Fruit fly (Drosophila melanogaster) whole organism, embryonic: ENCODE results near the gene CG11771.

Experiments used
- Ada2b ChIP-seq: fragments of 200-800 bp; sonication (Bioruptor generic); IDR thresholded peaks from 2 replicates; pipeline ENCODE4 v1.3.6; 2022; ENCODE audit warnings: missing biosample characterization, missing genetic modification characterization
- B-H1 ChIP-seq: fragments of 200-800 bp; sonication (Bioruptor generic); IDR thresholded peaks from 3 replicates; pipeline ENCODE4 v1.3.6; 2022; ENCODE audit warnings: missing biosample characterization, missing genetic modification characterization
- B-H2 ChIP-seq: fragments of 200-800 bp; sonication (Bioruptor generic); optimal IDR thresholded peaks from 2 replicates; lab custom pipeline; 2018; ENCODE audit warnings: missing biosample characterization, mild to moderate bottlenecking, missing genetic modification characterization
- CG10147 ChIP-seq: fragments of 200-800 bp; sonication (Bioruptor generic); optimal IDR thresholded peaks from 2 replicates; lab custom pipeline; 2019; ENCODE audit warnings: missing biosample characterization, mild to moderate bottlenecking, missing genetic modification characterization, moderate library complexity
- CG10209 ChIP-seq: fragments of 200-800 bp; sonication (Bioruptor generic); optimal IDR thresholded peaks from 3 replicates; lab custom pipeline; 2017; ENCODE audit warnings: missing biosample characterization, mild to moderate bottlenecking, missing genetic modification characterization, missing genetic modification reagents
- CG11247 ChIP-seq: fragments of 200-800 bp; sonication (Bioruptor generic); IDR thresholded peaks from 2 replicates; pipeline ENCODE4 v1.3.6; 2022; ENCODE audit warnings: missing biosample characterization, missing genetic modification characterization
- CG11695 ChIP-seq: fragments of 200-800 bp; sonication (Bioruptor generic); IDR thresholded peaks from 3 replicates; pipeline ENCODE4 v1.3.6; 2022; ENCODE audit warnings: missing biosample characterization, missing genetic modification characterization
- CG14710 ChIP-seq: fragments of 200-800 bp; sonication (Bioruptor generic); optimal IDR thresholded peaks from 3 replicates; lab custom pipeline; 2019; ENCODE audit warnings: missing biosample characterization, mild to moderate bottlenecking, missing genetic modification characterization, moderate library complexity
- CG15601 ChIP-seq: fragments of 200-800 bp; sonication (Bioruptor generic); optimal IDR thresholded peaks from 3 replicates; lab custom pipeline; 2019; ENCODE audit warnings: missing biosample characterization, mild to moderate bottlenecking, missing genetic modification characterization, moderate library complexity
- CG2678 ChIP-seq: fragments of 200-800 bp; sonication (Bioruptor generic); optimal IDR thresholded peaks from 3 replicates; lab custom pipeline; 2019; ENCODE audit warnings: missing biosample characterization, mild to moderate bottlenecking, missing genetic modification characterization, moderate library complexity
- CG31224 ChIP-seq: fragments of 200-800 bp; sonication (Bioruptor generic); IDR thresholded peaks from 2 replicates; pipeline ENCODE4 v1.3.6; 2022; ENCODE audit warnings: missing biosample characterization, missing genetic modification characterization
- CG3407 ChIP-seq: fragments of 200-800 bp; sonication (Bioruptor generic); optimal IDR thresholded peaks from 2 replicates; lab custom pipeline; 2018; ENCODE audit warnings: missing biosample characterization, mild to moderate bottlenecking, missing genetic modification characterization
- CG3995 ChIP-seq: fragments of 200-800 bp; sonication (Bioruptor generic); optimal IDR thresholded peaks from 3 replicates; lab custom pipeline; 2016; ENCODE audit warnings: missing biosample characterization, missing genetic modification characterization
- CG4404 ChIP-seq: fragments of 200-800 bp; sonication (Bioruptor generic); IDR thresholded peaks from 2 replicates; pipeline ENCODE4 v1.3.6; 2022; ENCODE audit warnings: missing biosample characterization, missing genetic modification characterization
- CG4730 ChIP-seq: fragments of 200-800 bp; sonication (Bioruptor generic); IDR thresholded peaks from 2 replicates; pipeline ENCODE4 v1.3.6; 2022; ENCODE audit warnings: missing biosample characterization, missing genetic modification characterization
- CG7745 ChIP-seq: fragments of 200-800 bp; sonication (Bioruptor generic); optimal IDR thresholded peaks from 2 replicates; lab custom pipeline; 2018; ENCODE audit warnings: missing biosample characterization, mild to moderate bottlenecking, missing genetic modification characterization, moderate library complexity
- CG7786 ChIP-seq: fragments of 200-800 bp; sonication (Bioruptor generic); optimal IDR thresholded peaks from 2 replicates; lab custom pipeline; 2016; ENCODE audit warnings: missing biosample characterization, missing genetic modification characterization
- CG7839 ChIP-seq: fragments of 200-800 bp; sonication (Bioruptor generic); optimal IDR thresholded peaks from 3 replicates; lab custom pipeline; 2018; ENCODE audit warnings: missing biosample characterization, mild to moderate bottlenecking, missing genetic modification characterization, moderate library complexity
- CG8359 ChIP-seq: fragments of 200-800 bp; sonication (Bioruptor generic); optimal IDR thresholded peaks from 2 replicates; lab custom pipeline; 2017; ENCODE audit warnings: missing biosample characterization, mild to moderate bottlenecking, missing genetic modification characterization, borderline replicate concordance
- CG9437 ChIP-seq: fragments of 200-800 bp; sonication (Bioruptor generic); optimal IDR thresholded peaks from 2 replicates; lab custom pipeline; 2018; ENCODE audit warnings: missing biosample characterization, mild to moderate bottlenecking, missing genetic modification characterization
- CG9817 ChIP-seq: fragments of 200-800 bp; sonication (Bioruptor generic); optimal IDR thresholded peaks from 2 replicates; lab custom pipeline; 2018; ENCODE audit warnings: missing biosample characterization, mild to moderate bottlenecking, missing genetic modification characterization, moderate library complexity
- CHES-1-like ChIP-seq: fragments of 200-800 bp; sonication (Bioruptor generic); optimal IDR thresholded peaks from 2 replicates; lab custom pipeline; 2016; ENCODE audit warnings: missing biosample characterization, missing genetic modification characterization
- CrebB ChIP-seq: fragments of 200-800 bp; sonication (Bioruptor generic); optimal IDR thresholded peaks from 3 replicates; lab custom pipeline; 2018; ENCODE audit warnings: missing biosample characterization, mild to moderate bottlenecking, missing genetic modification characterization
- Deaf1 ChIP-seq: fragments of 200-800 bp; optimal IDR thresholded peaks from 3 replicates; lab custom pipeline; 2019; ENCODE audit warnings: missing biosample characterization, mild to moderate bottlenecking, missing genetic modification characterization, moderate library complexity
- GATAe ChIP-seq: fragments of 200-800 bp; sonication (Bioruptor generic); conservative IDR thresholded peaks from 2 replicates; pipeline ENCODE4 v1.3.6; 2022; ENCODE audit warnings: missing biosample characterization, missing genetic modification characterization
- Gug ChIP-seq: fragments of 200-800 bp; sonication (Bioruptor generic); IDR thresholded peaks from 4 replicates; pipeline ENCODE4 v1.3.6; 2022; ENCODE audit warnings: missing biosample characterization, missing genetic modification characterization
- Hmr ChIP-seq: fragments of 200-800 bp; sonication (Bioruptor generic); optimal IDR thresholded peaks from 3 replicates; lab custom pipeline; 2017; ENCODE audit warnings: mild to moderate bottlenecking, missing biosample characterization, missing genetic modification reagents, missing genetic modification characterization
- Meics ChIP-seq: fragments of 200-800 bp; sonication (Bioruptor generic); optimal IDR thresholded peaks from 2 replicates; lab custom pipeline; 2017; ENCODE audit warnings: missing biosample characterization, mild to moderate bottlenecking, missing genetic modification characterization
- Ssrp ChIP-seq: fragments of 200-800 bp; sonication (Bioruptor generic); optimal IDR thresholded peaks from 2 replicates; lab custom pipeline; 2018; ENCODE audit warnings: missing biosample characterization, mild to moderate bottlenecking, missing genetic modification characterization, moderate library complexity
- Usf ChIP-seq: fragments of 200-800 bp; sonication (Bioruptor generic); optimal IDR thresholded peaks from 2 replicates; lab custom pipeline; 2017; ENCODE audit warnings: missing genotype, missing biosample characterization, missing genetic modification characterization
- al ChIP-seq: fragments of 200-800 bp; sonication (Bioruptor generic); IDR thresholded peaks from 2 replicates; pipeline ENCODE4 v1.3.6; 2022; ENCODE audit warnings: missing biosample characterization, missing genetic modification characterization
- aop ChIP-seq: fragments of 200-800 bp; sonication (Bioruptor generic); IDR thresholded peaks from 2 replicates; pipeline ENCODE4 v1.3.6; 2022; ENCODE audit warnings: missing biosample characterization, missing genetic modification characterization
- ap ChIP-seq: fragments of 200-800 bp; sonication (Bioruptor generic); IDR thresholded peaks from 2 replicates; pipeline ENCODE4 v1.3.6; 2022; ENCODE audit warnings: missing biosample characterization, missing genetic modification characterization
- ato ChIP-seq: fragments of 200-800 bp; sonication (Bioruptor generic); IDR thresholded peaks from 2 replicates; pipeline ENCODE4 v1.3.6; 2022; ENCODE audit warnings: missing biosample characterization, missing genetic modification characterization; ENCODE audit not compliant: partially characterized antibody
- dimm ChIP-seq: fragments of 200-800 bp; sonication (Bioruptor generic); IDR thresholded peaks from 2 replicates; pipeline ENCODE4 v1.3.6; 2022; ENCODE audit warnings: missing biosample characterization, missing genetic modification characterization
- fd3F ChIP-seq: fragments of 200-800 bp; sonication (Bioruptor generic); optimal IDR thresholded peaks from 2 replicates; lab custom pipeline; 2018; ENCODE audit warnings: missing biosample characterization, mild to moderate bottlenecking, missing genetic modification characterization, moderate library complexity
- fd96Cb ChIP-seq: fragments of 200-800 bp; sonication (Bioruptor generic); optimal IDR thresholded peaks from 2 replicates; lab custom pipeline; 2018; ENCODE audit warnings: missing biosample characterization, mild to moderate bottlenecking, missing genetic modification characterization, moderate library complexity
- nau ChIP-seq: fragments of 200-800 bp; sonication (Bioruptor generic); optimal IDR thresholded peaks from 3 replicates; lab custom pipeline; 2017; ENCODE audit warnings: missing biosample characterization, mild to moderate bottlenecking, missing genetic modification characterization, missing genetic modification reagents
- nerfin-1 ChIP-seq: fragments of 200-800 bp; sonication (Bioruptor generic); optimal IDR thresholded peaks from 3 replicates; lab custom pipeline; 2019; ENCODE audit warnings: missing biosample characterization, mild to moderate bottlenecking, missing genetic modification characterization, moderate library complexity
- pita ChIP-seq: fragments of 200-800 bp; sonication (Bioruptor generic); optimal IDR thresholded peaks from 2 replicates; lab custom pipeline; 2017; ENCODE audit warnings: missing biosample characterization, mild to moderate bottlenecking, missing genetic modification characterization
- pros ChIP-seq: fragments of 200-800 bp; sonication (Bioruptor generic); optimal IDR thresholded peaks from 3 replicates; lab custom pipeline; 2019; ENCODE audit warnings: missing biosample characterization, mild to moderate bottlenecking, missing genetic modification characterization, moderate library complexity
- pum ChIP-seq: fragments of 200-800 bp; sonication (Bioruptor generic); optimal IDR thresholded peaks from 2 replicates; lab custom pipeline; 2016; ENCODE audit warnings: missing biosample characterization, missing genetic modification characterization
- sc ChIP-seq, 3 experiments: fragments of >200 bp in 2 of 3; fragments of 200-800 bp in 1 of 3; sonication (Bioruptor generic) in 1 of 3; optimal IDR thresholded peaks; 2 replicates in 2 of 3; 3 replicates in 1 of 3; lab custom pipeline; 2017; ENCODE audit warnings: mild to moderate bottlenecking in 1 of 3, missing biosample characterization in 1 of 3, missing genetic modification characterization in 1 of 3, missing genetic modification reagents in 1 of 3
- sens ChIP-seq: fragments of 200-800 bp; sonication (Bioruptor generic); peaks from one replicate; lab custom pipeline; 2016; ENCODE audit warnings: missing biosample characterization, missing genetic modification characterization
- shn ChIP-seq: fragments of 200-800 bp; sonication (Bioruptor generic); optimal IDR thresholded peaks from 3 replicates; lab custom pipeline; 2016; ENCODE audit warnings: missing biosample characterization, missing genetic modification characterization
- stwl ChIP-seq: fragments of 200-800 bp; sonication (Bioruptor generic); optimal IDR thresholded peaks from 3 replicates; lab custom pipeline; 2018; ENCODE audit warnings: missing biosample characterization, mild to moderate bottlenecking, missing genetic modification characterization, moderate library complexity
- trem ChIP-seq: fragments of 200-800 bp; optimal IDR thresholded peaks from 3 replicates; lab custom pipeline; 2019; ENCODE audit warnings: missing biosample characterization, mild to moderate bottlenecking, missing genetic modification characterization, moderate library complexity
- yki ChIP-seq: fragments of >200 bp; optimal IDR thresholded peaks from 3 replicates; lab custom pipeline; 2018
- zf30C ChIP-seq: fragments of 200-800 bp; sonication (Bioruptor generic); optimal IDR thresholded peaks from 3 replicates; lab custom pipeline; 2018; ENCODE audit warnings: missing biosample characterization, mild to moderate bottlenecking, missing genetic modification characterization

CG11771 gene

DNA sequence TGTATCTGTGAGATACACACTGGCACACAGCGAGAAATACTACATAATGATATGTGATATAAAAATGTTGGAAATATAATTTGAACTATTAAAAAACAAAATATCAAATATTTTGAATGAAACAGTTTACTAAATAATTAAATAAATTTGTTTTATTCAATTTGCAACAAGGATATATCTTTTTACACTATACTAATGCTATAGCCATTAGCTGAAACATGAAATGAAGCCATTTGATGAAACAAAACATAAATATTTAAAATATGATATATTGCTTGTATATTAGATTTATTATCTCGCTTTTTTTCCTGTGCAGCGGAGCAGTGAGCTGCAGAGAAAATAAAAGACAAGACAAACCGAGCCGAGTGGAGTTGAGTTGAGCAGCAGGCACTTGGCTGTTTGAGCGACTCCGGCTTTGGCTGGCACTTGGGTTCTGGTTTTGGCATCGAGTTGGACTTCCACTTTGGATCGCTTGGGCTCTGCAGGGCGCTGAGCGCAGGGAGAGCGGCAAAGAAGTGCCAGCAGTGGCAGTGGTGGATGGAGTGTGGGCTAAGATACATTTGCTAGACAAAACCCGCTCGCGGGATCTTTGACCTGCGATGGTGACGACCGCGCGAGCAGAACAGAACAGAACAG is 38.4 kb upstream of the CG11771 start (continued):
- TF ChIP-seq al (GFP tag; lab: Robert Waterston, UW) (peak; percentile 51; the same call in 1 of the 2 replicates), CG8359 (peak; percentile 58), fd96Cb (tag; lab: Kevin White, UChicago) (peak; percentile 88), CG4730 (peak; percentile 64), ap (GFP tag; lab: Robert Waterston, UW) (peak; percentile 60; the same call in 1 of the 2 replicates), Meics (peak; percentile 82), CG11695 (peak; percentile 85), CHES-1-like (GFP tag; lab: Kevin White, UChicago) (no peak), pum (GFP tag; lab: Kevin White, UChicago) (no peak), yki (no peak), CG15601 (tag; lab: Kevin White, UChicago) (peak; percentile 84), CG11247 (GFP tag; lab: Robert Waterston, UW) (0 out of 2 replicates have a peak, but pooled peaks have one; percentile 14), CG9437 (GFP tag; lab: Kevin White, UChicago) (peak; percentile 74), Ssrp (peak; percentile 78), stwl (tag; lab: Kevin White, UChicago) (no peak), Ada2b (GFP tag; lab: Robert Waterston, UW) (peak; percentile 61), aop (no peak), fd3F (GFP tag; lab: Kevin White, UChicago) (peak; percentile 45), B-H1 (GFP tag; lab: Robert Waterston, UW) (peak; percentile 39; the same call in 2 of the 3 replicates), Deaf1 (tag; lab: Kevin White, UChicago) (peak; percentile 69), CG14710 (peak; percentile 94), CG2678 (tag; lab: Kevin White, UChicago) (peak; percentile 93), CG7839 (tag; lab: Kevin White, UChicago) (peak; percentile 92), CrebB (tag; lab: Kevin White, UChicago) (peak; percentile 61), CG3407 (GFP tag; lab: Kevin White, UChicago) (peak; percentile 53), B-H2 (no peak), dimm (GFP tag; lab: Robert Waterston, UW) (0 out of 2 replicates have a peak, but pooled peaks have one; percentile 6), CG7786 (no peak), ato (GFP tag; lab: Robert Waterston, UW) (0 out of 2 replicates have a peak, but pooled peaks have one; percentile 13), Gug (no peak), nerfin-1 (peak; percentile 81), trem (tag; lab: Kevin White, UChicago) (peak; percentile 90), CG10147 (GFP tag; lab: Kevin White, UChicago) (peak; percentile 85), nau (GFP tag; lab: Kevin White, UChicago) (no peak), GATAe (GFP tag; lab: Robert Waterston, UW) (no peak), sc (optimal IDR thresholded peaks at IDR 0.05; lab: Kevin White, UChicago) (no peak), sc (GFP tag; optimal IDR thresholded peaks at IDR 0.05; lab: Kevin White, UChicago) (peak; percentile 48), pita (GFP tag; lab: Kevin White, UChicago) (no peak), CG7745 (peak; percentile 50), CG10209 (peak; percentile 78), shn (GFP tag; lab: Kevin White, UChicago) (no peak), CG4404 (GFP tag; lab: Robert Waterston, UW) (peak; percentile 71), sens (peak; percentile 59), Usf (peak; percentile 29), CG9817 (peak; percentile 54), CG31224 (GFP tag; lab: Robert Waterston, UW) (peak; percentile 37; the same call in 1 of the 2 replicates), Hmr (GFP tag; lab: Kevin White, UChicago) (peak; percentile 66), pros (peak; percentile 47), CG3995 (no peak), zf30C (GFP tag; lab: Kevin White, UChicago) (peak; percentile 85)
